Worm (Caenorhabditis elegans) whole organism, L4/young adult: Measurements from ENCODE around the gene pqn-53.

Experiments
- W03F9.2 ChIP-seq: fragments of 150-350 bp; optimal IDR thresholded peaks from 2 replicates; lab custom pipeline; 2014; ENCODE audit warnings: missing biosample characterization, missing genetic modification characterization
- dao-5 ChIP-seq: sonication (generic microtip); optimal IDR thresholded peaks from 2 replicates; lab custom pipeline; 2016; ENCODE audit warnings: missing genotype, missing genetic modification characterization, moderate library complexity, missing compliant biosample characterization
- him-1 ChIP-seq: sonication (generic microtip); optimal IDR thresholded peaks from 2 replicates; lab custom pipeline; 2016; ENCODE audit warnings: missing genotype, missing genetic modification reagents, missing genetic modification characterization, missing compliant biosample characterization

Gene pqn-53

ce11 chrV:12047735-12048134 is 17.5 kb downstream of the pqn-53 start:
- TF ChIP-seq him-1 (tag; lab: Kevin White, UChicago), result no peak
- TF ChIP-seq W03F9.2, result no peak
- no peak for TF ChIP-seq dao-5 (tag; lab: Kevin White, UChicago)

ce11 chrV:12045132-12045531 is 20.1 kb downstream of the pqn-53 start, which contains the start of gene F10C2.5:
Gene F10C2.5 (plus strand): TSS chrV:12045432.
- TF ChIP-seq W03F9.2 (no peak), dao-5 (tag; lab: Kevin White, UChicago) (no peak)

ce11 chrV:12040823-12041606 is 24.2 kb downstream of the pqn-53 start, which contains the start of the genes kup-1 and F10C2.4:
Gene kup-1 (minus strand): TSS chrV:12040873.
Gene F10C2.4 (plus strand): TSS chrV:12041556.
- TF ChIP-seq dao-5 (tag; lab: Kevin White, UChicago) (no peak), him-1 (tag; lab: Kevin White, UChicago) (no peak), W03F9.2 (no peak)

ce11 chrV:12039755-12040154 is 25.4 kb downstream of the pqn-53 start:
- TF ChIP-seq W03F9.2 (no peak), dao-5 (tag; lab: Kevin White, UChicago) (no peak), him-1 (tag; lab: Kevin White, UChicago) (no peak)

ce11 chrV:12038783-12039182 is 26.4 kb downstream of the pqn-53 start:
- no peak for TF ChIP-seq dao-5 (tag; lab: Kevin White, UChicago)
- peak; percentile 60 for TF ChIP-seq him-1 (tag; lab: Kevin White, UChicago)

- no peak for TF ChIP-seq him-1 (tag; lab: Kevin White, UChicago)
- no peak for TF ChIP-seq dao-5 (tag; lab: Kevin White, UChicago)
- no peak for TF ChIP-seq W03F9.2
Measured at ce11 chrV:12038317-12038716, 26.9 kb downstream of the pqn-53 start.

- TF ChIP-seq dao-5 (tag; lab: Kevin White, UChicago), result no peak
Measured at ce11 chrV:12037889-12038288, 27.3 kb downstream of the pqn-53 start.

ce11 chrV:12036129-12036528 is 29.1 kb downstream of the pqn-53 start:
- no peak for TF ChIP-seq him-1 (tag; lab: Kevin White, UChicago)
- no peak for TF ChIP-seq W03F9.2
- TF ChIP-seq dao-5 (tag; lab: Kevin White, UChicago), result no peak

ce11 chrV:12033841-12034240 is 31.4 kb downstream of the pqn-53 start:
- TF ChIP-seq W03F9.2, result no peak
- no peak for TF ChIP-seq him-1 (tag; lab: Kevin White, UChicago)
- no peak for TF ChIP-seq dao-5 (tag; lab: Kevin White, UChicago)

- TF ChIP-seq W03F9.2 (no peak), him-1 (tag; lab: Kevin White, UChicago) (no peak), dao-5 (tag; lab: Kevin White, UChicago) (no peak)
Measured at ce11 chrV:12032060-12032459, 33.1 kb downstream of the pqn-53 start, which contains the start of gene pkc-1. Gene pkc-1 (minus strand): TSS chrV:12032160.

- TF ChIP-seq W03F9.2 (no peak), dao-5 (tag; lab: Kevin White, UChicago) (no peak), him-1 (tag; lab: Kevin White, UChicago) (no peak)
Measured at ce11 chrV:12028151-12028550, 37.0 kb downstream of the pqn-53 start.

- TF ChIP-seq dao-5 (tag; lab: Kevin White, UChicago) (no peak), him-1 (tag; lab: Kevin White, UChicago) (peak; percentile 80), W03F9.2 (no peak)
Measured at ce11 chrV:12026878-12027477, 38.2 kb downstream of the pqn-53 start.

- no peak for TF ChIP-seq dao-5 (tag; lab: Kevin White, UChicago)
- TF ChIP-seq him-1 (tag; lab: Kevin White, UChicago), result peak; percentile 4
Measured at ce11 chrV:12025683-12026082, 39.5 kb downstream of the pqn-53 start.

- peak; percentile 41 for TF ChIP-seq him-1 (tag; lab: Kevin White, UChicago)
- no peak for TF ChIP-seq W03F9.2
Measured at ce11 chrV:12024273-12024672, 40.9 kb downstream of the pqn-53 start.
